Worm (Caenorhabditis elegans): ENCODE data around the gene F49A5.10.

The F49A5.10 gene

ce11 chrV:16904612-16905011 lies 29.5 kb downstream of the F49A5.10 start, which contains the start of gene nhr-262:
TSS of gene nhr-262 (plus strand) at chrV:16904912.
- TF ChIP-seq nhr-25 (tag; optimal IDR thresholded peaks at IDR 0.05) (no peak), fos-1 (tag; optimal IDR thresholded peaks at IDR 0.05) (no peak), gmeb-1 (tag; optimal IDR thresholded peaks at IDR 0.05) (no peak), nhr-23 (tag; optimal IDR thresholded peaks at IDR 0.05) (no peak), nhr-77 (tag; optimal IDR thresholded peaks at IDR 0.05) (no peak), snpc-4 (tag; optimal IDR thresholded peaks at IDR 0.05) (no peak), unc-62 (GFP tag; optimal IDR thresholded peaks at IDR 0.05) (no peak), nhr-237 (tag; optimal IDR thresholded peaks at IDR 0.05) (no peak), elt-3 (tag; optimal IDR thresholded peaks at IDR 0.05) (no peak)

ce11 chrV:16909871-16910270 lies 34.8 kb downstream of the F49A5.10 start, which contains the start of gene F09C6.16:
TSS of gene F09C6.16 (minus strand) at chrV:16909971.
- TF ChIP-seq egl-27 (tag; optimal IDR thresholded peaks at IDR 0.05) = no peak
- no peak for TF ChIP-seq sma-3 (GFP tag; optimal IDR thresholded peaks at IDR 0.05)
- TF ChIP-seq nhr-12 (tag; optimal IDR thresholded peaks at IDR 0.05) = no peak
- TF ChIP-seq sem-4 (tag; optimal IDR thresholded peaks at IDR 0.05) = no peak
- no peak for TF ChIP-seq aly-2 (tag; optimal IDR thresholded peaks at IDR 0.05)
- no peak for TF ChIP-seq F13H6.1 (tag; optimal IDR thresholded peaks at IDR 0.05)
- no peak for TF ChIP-seq blmp-1 (tag; optimal IDR thresholded peaks at IDR 0.05; ENCODE audit: insufficient read depth)
- TF ChIP-seq unc-55 (GFP tag; optimal IDR thresholded peaks at IDR 0.05) = no peak
- TF ChIP-seq alr-1 (tag; optimal IDR thresholded peaks at IDR 0.05) = no peak
- no peak for TF ChIP-seq fos-1 (tag; optimal IDR thresholded peaks at IDR 0.05)
- no peak for TF ChIP-seq ZK546.5 (tag; optimal IDR thresholded peaks at IDR 0.05)
- no peak for TF ChIP-seq nhr-23 (tag; optimal IDR thresholded peaks at IDR 0.05)
- no peak for TF ChIP-seq mbf-1 (tag; optimal IDR thresholded peaks at IDR 0.05)

ce11 chrV:16910864-16911263 lies 35.8 kb downstream of the F49A5.10 start:
- TF ChIP-seq unc-55 (GFP tag; optimal IDR thresholded peaks at IDR 0.05) (peak; percentile 18), lin-13 (GFP tag; optimal IDR thresholded peaks at IDR 0.05) (no peak), nhr-237 (tag; optimal IDR thresholded peaks at IDR 0.05) (no peak), lin-11 (tag; optimal IDR thresholded peaks at IDR 0.05) (no peak), ztf-4 (tag; optimal IDR thresholded peaks at IDR 0.05) (no peak), elt-1 (tag; optimal IDR thresholded peaks at IDR 0.05) (no peak), sma-9 (GFP tag; optimal IDR thresholded peaks at IDR 0.05) (peak; percentile 7), sma-9 (tag; optimal IDR thresholded peaks at IDR 0.05) (no peak), nhr-129 (tag; optimal IDR thresholded peaks at IDR 0.05) (peak; percentile 6), blmp-1 (tag; optimal IDR thresholded peaks at IDR 0.05; ENCODE audit: insufficient read depth) (no peak), nhr-10 (tag; optimal IDR thresholded peaks at IDR 0.05) (no peak), C34F6.9 (tag; optimal IDR thresholded peaks at IDR 0.05) (no peak)

ce11 chrV:16911294-16911693 lies 36.2 kb downstream of the F49A5.10 start:
- TF ChIP-seq fos-1 (tag; optimal IDR thresholded peaks at IDR 0.05) = peak; percentile 44
- TF ChIP-seq unc-62 (GFP tag; optimal IDR thresholded peaks at IDR 0.05) = no peak

- TF ChIP-seq Y55F3AM.14 (GFP tag; optimal IDR thresholded peaks at IDR 0.05) (no peak), sem-4 (tag; optimal IDR thresholded peaks at IDR 0.05) (no peak), elt-1 (tag; optimal IDR thresholded peaks at IDR 0.05) (no peak), nhr-10 (tag; optimal IDR thresholded peaks at IDR 0.05) (no peak), dmd-4 (tag; optimal IDR thresholded peaks at IDR 0.05) (no peak), sma-3 (GFP tag; optimal IDR thresholded peaks at IDR 0.05) (no peak), C34F6.9 (tag; optimal IDR thresholded peaks at IDR 0.05) (no peak), ceh-16 (tag; optimal IDR thresholded peaks at IDR 0.05) (no peak), ceh-82 (tag; optimal IDR thresholded peaks at IDR 0.05) (no peak), crh-2 (tag; optimal IDR thresholded peaks at IDR 0.05) (no peak), ZK546.5 (tag; optimal IDR thresholded peaks at IDR 0.05) (no peak), unc-39 (tag; optimal IDR thresholded peaks at IDR 0.05) (no peak), nhr-237 (tag; optimal IDR thresholded peaks at IDR 0.05) (no peak), nhr-21 (tag; optimal IDR thresholded peaks at IDR 0.05) (no peak), nhr-12 (tag; optimal IDR thresholded peaks at IDR 0.05) (no peak), unc-55 (GFP tag; optimal IDR thresholded peaks at IDR 0.05) (no peak), ztf-4 (tag; optimal IDR thresholded peaks at IDR 0.05) (no peak), lin-13 (GFP tag; optimal IDR thresholded peaks at IDR 0.05) (no peak), F13H6.1 (tag; optimal IDR thresholded peaks at IDR 0.05) (no peak)
Observed at ce11 chrV:16911934-16912333, 36.9 kb downstream of the F49A5.10 start, which contains the start of gene nhr-116. TSS of gene nhr-116 (plus strand) at chrV:16912234.
